Fruit fly (Drosophila melanogaster): ENCODE measurements around the gene Klp3A.
A peak's percentile ranks its signal among the peaks of the same experiment; 100 is the strongest.

Klp3A gene

DNA sequence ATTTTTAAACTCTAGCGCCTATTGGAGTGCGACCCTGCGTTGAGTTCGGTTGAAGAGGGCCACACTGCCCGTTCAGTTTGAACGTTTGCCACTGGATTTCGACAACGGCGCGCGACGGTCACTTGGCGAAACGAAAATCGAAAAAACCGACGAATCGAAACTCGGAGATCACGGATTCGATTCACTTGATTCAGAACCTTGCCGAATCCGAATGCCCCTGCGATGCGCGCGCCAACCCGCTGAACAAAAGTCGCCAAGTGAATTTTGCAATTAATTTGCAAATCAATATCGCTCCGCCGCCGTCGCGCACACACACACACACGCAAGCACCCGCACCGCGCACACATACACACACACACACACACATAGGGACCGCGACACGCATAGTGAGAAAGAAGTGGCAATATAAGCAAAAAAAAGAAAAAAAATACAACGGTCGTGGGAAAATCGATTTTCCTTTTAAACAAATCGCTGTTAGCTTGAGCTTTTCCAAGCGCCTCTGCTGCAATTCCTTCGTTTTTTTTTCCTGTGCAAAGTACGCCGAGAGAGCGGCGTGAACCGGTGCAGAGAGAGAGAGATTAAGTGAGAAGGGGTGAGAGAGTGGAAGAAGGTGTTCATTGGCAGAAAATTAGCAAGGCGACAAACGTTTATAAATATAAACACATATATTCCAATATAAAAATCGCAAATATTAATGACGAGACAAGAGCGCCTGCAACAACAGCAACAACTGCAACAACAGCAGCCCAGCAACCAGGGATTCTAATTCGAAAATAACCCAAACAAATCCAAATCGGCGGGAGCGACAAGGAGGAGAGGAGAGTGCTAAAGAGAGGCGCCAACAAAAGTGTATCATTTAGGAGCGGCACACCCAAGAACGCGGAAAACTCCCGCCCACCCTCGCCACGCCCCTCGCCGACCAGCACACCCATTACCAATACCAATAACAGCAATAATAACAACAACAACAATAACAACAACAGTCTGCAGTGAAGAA, 15.1 kb downstream of the Klp3A start, which contains the start of gene egh (continued):
- TF ChIP-seq prd (optimal IDR thresholded peaks at IDR 0.05) (no peak), prd (GFP tag; IDR thresholded peaks at IDR 0.05) (peak; percentile 61; the same call in 2 of the 3 replicates), klu (GFP tag; IDR thresholded peaks at IDR 0.05) (peak; percentile 40; the same call in 1 of the 2 replicates), CG14710 (tag; optimal IDR thresholded peaks at IDR 0.05) (peak; percentile 74), ATbp (GFP tag; optimal IDR thresholded peaks at IDR 0.05) (no peak), CG9932 (GFP tag; IDR thresholded peaks at IDR 0.05) (no peak), dpn (GFP tag; optimal IDR thresholded peaks at IDR 0.05) (no peak), CG10543 (GFP tag; optimal IDR thresholded peaks at IDR 0.05) (peak; percentile 19), CG6791 (GFP tag; IDR thresholded peaks at IDR 0.05; ENCODE audit: partially characterized antibody) (no peak), sd (tag; optimal IDR thresholded peaks at IDR 0.05) (peak; percentile 11), CG7839 (tag; optimal IDR thresholded peaks at IDR 0.05) (no peak), CG1832 (GFP tag; optimal IDR thresholded peaks at IDR 0.05) (no peak), Myb (GFP tag; optimal IDR thresholded peaks at IDR 0.05) (peak; percentile 67), insv (GFP tag; optimal IDR thresholded peaks at IDR 0.05) (peak in 1 of 2 experiments; percentile 60), Hmx (GFP tag; optimal IDR thresholded peaks at IDR 0.05) (no peak), CG8290 (GFP tag; optimal IDR thresholded peaks at IDR 0.05) (no peak), CG8290 (tag; optimal IDR thresholded peaks at IDR 0.05) (peak in 1 of 2 experiments; percentile 24), fu2 (GFP tag; optimal IDR thresholded peaks at IDR 0.05) (no peak), slou (GFP tag; optimal IDR thresholded peaks at IDR 0.05) (no peak), CG3281 (GFP tag; optimal IDR thresholded peaks at IDR 0.05) (no peak), Doc2 (GFP tag; IDR thresholded peaks at IDR 0.05) (no peak), ewg (GFP tag; optimal IDR thresholded peaks at IDR 0.05) (peak; percentile 18), CG11093 (GFP tag; IDR thresholded peaks at IDR 0.05) (no peak), sens (GFP tag) (peak; percentile 79), zfh2 (GFP tag; optimal IDR thresholded peaks at IDR 0.05) (peak; percentile 34), danr (GFP tag; IDR thresholded peaks at IDR 0.05) (no peak), CG4854 (GFP tag; optimal IDR thresholded peaks at IDR 0.05) (no peak), CG31224 (GFP tag; IDR thresholded peaks at IDR 0.05) (no peak), onecut (GFP tag; IDR thresholded peaks at IDR 0.05) (peak; percentile 77), Dfd (GFP tag; optimal IDR thresholded peaks at IDR 0.05) (peak in 1 of 2 experiments; percentile 58), CG2678 (tag; optimal IDR thresholded peaks at IDR 0.05) (peak; percentile 6), ranshi (GFP tag; IDR thresholded peaks at IDR 0.05) (0 out of 2 replicates have a peak, but pooled peaks have one; percentile 8), Camta (GFP tag; optimal IDR thresholded peaks at IDR 0.05) (no peak), CG10366 (GFP tag; IDR thresholded peaks at IDR 0.05) (peak; percentile 59), CG2116 (GFP tag; optimal IDR thresholded peaks at IDR 0.05) (peak; percentile 99), usp (GFP tag; optimal IDR thresholded peaks at IDR 0.05) (no peak), Sin3A (optimal IDR thresholded peaks at IDR 0.05) (peak; percentile 43), esg (GFP tag; conservative IDR thresholded peaks at IDR 0.05) (peak; percentile 35; the same call in 1 of the 2 replicates), CG4360 (GFP tag; IDR thresholded peaks at IDR 0.05) (peak; percentile 12; the same call in 1 of the 2 replicates), her (GFP tag; optimal IDR thresholded peaks at IDR 0.05) (peak; percentile 43), ato (GFP tag; IDR thresholded peaks at IDR 0.05; ENCODE audit: partially characterized antibody) (0 out of 2 replicates have a peak, but pooled peaks have one; percentile 14), CG32532 (GFP tag; IDR thresholded peaks at IDR 0.05) (peak; percentile 25; the same call in 1 of the 2 replicates), Fer1 (GFP tag; optimal IDR thresholded peaks at IDR 0.05) (no peak), oc (tag; optimal IDR thresholded peaks at IDR 0.05) (no peak), az2 (GFP tag; optimal IDR thresholded peaks at IDR 0.05) (no peak), inv (GFP tag; IDR thresholded peaks at IDR 0.05; ENCODE audit: partially characterized antibody) (no peak), CTCF (GFP tag; optimal IDR thresholded peaks at IDR 0.05) (no peak), Vsx1 (GFP tag; optimal IDR thresholded peaks at IDR 0.05) (no peak), Eip74EF (GFP tag; optimal IDR thresholded peaks at IDR 0.05) (no peak), Bteb2 (GFP tag; optimal IDR thresholded peaks at IDR 0.05) (no peak)

All from whole organism, embryonic.